Worm (Caenorhabditis elegans): Measurements from ENCODE around the gene srh-177.

srh-177 gene

ce11 chrV:20375236-20375635, 6.2 kb upstream of the srh-177 start, which contains the start of gene ins-35:
Gene ins-35 (plus strand): TSS chrV:20375536.
- TF ChIP-seq F49E8.2 (tag; optimal IDR thresholded peaks at IDR 0.05; ENCODE audit: insufficient read depth) (no peak), K11D2.4 (GFP tag; IDR thresholded peaks at IDR 0.05) (no peak), let-607 (tag; optimal IDR thresholded peaks at IDR 0.05) (no peak), ccch-3 (GFP tag; optimal IDR thresholded peaks at IDR 0.05) (no peak), B0035.1 (tag; optimal IDR thresholded peaks at IDR 0.05) (no peak), F10E7.11 (tag; optimal IDR thresholded peaks at IDR 0.05) (no peak), ztf-22 (GFP tag; optimal IDR thresholded peaks at IDR 0.05) (no peak)

DNA sequence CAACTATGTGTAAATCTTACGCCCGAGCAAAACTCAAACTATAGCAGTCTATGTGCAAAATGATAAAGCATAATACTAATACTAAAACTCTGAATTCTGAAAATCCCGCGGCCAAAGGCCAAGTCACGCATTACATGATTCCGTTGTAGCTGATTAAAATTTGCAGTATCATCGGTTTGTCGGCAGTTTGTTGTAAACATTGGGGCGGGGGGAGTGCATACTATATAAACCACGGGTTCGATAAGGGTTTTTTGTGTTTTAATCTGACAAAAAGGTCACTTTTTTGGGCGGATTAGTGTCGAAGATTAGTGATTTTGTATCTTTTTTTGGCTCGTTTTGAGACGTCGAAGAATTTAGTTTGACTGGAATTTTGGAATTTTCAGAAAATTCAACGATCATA, 5.4 kb upstream of the srh-177 start:
- TF ChIP-seq dox-1 (GFP tag; IDR thresholded peaks at IDR 0.05): no peak
- TF ChIP-seq lin-35 (GFP tag; optimal IDR thresholded peaks at IDR 0.05): no peak
- no peak for TF ChIP-seq rcor-1 (GFP tag; IDR thresholded peaks at IDR 0.05)
- no peak for TF ChIP-seq ztf-22 (GFP tag; optimal IDR thresholded peaks at IDR 0.05)
- peak; percentile 1 for TF ChIP-seq nhr-80 (tag; optimal IDR thresholded peaks at IDR 0.05)
- TF ChIP-seq repo-1 (tag; optimal IDR thresholded peaks at IDR 0.05): no peak
- TF ChIP-seq Y53G8AR.9 (GFP tag; conservative IDR thresholded peaks at IDR 0.05): no peak
- TF ChIP-seq tbx-9 (tag; optimal IDR thresholded peaks at IDR 0.05; ENCODE audit: borderline replicate concordance): no peak
- TF ChIP-seq ztf-6 (GFP tag; IDR thresholded peaks at IDR 0.05): no peak

ce11 chrV:20366839-20367238, 2.2 kb downstream of the srh-177 start, which contains the start of gene K02E2.8:
Gene K02E2.8 (minus strand): TSS chrV:20366939.
- TF ChIP-seq ceh-40 (GFP tag; IDR thresholded peaks at IDR 0.05) (no peak), C17E4.6 (GFP tag; IDR thresholded peaks at IDR 0.05) (no peak), lir-1 (GFP tag; conservative IDR thresholded peaks at IDR 0.05) (no peak), nhr-90 (tag; optimal IDR thresholded peaks at IDR 0.05) (no peak), lin-26 (GFP tag; IDR thresholded peaks at IDR 0.05) (no peak), egl-44 (GFP tag; IDR thresholded peaks at IDR 0.05) (no peak), let-607 (tag; optimal IDR thresholded peaks at IDR 0.05) (no peak), B0261.1 (tag; optimal IDR thresholded peaks at IDR 0.05) (no peak), him-1 (tag; optimal IDR thresholded peaks at IDR 0.05) (no peak), fkh-3 (tag; optimal IDR thresholded peaks at IDR 0.05) (no peak), F55B11.4 (tag; optimal IDR thresholded peaks at IDR 0.05; ENCODE audit: borderline replicate concordance, insufficient read depth) (no peak)

DNA sequence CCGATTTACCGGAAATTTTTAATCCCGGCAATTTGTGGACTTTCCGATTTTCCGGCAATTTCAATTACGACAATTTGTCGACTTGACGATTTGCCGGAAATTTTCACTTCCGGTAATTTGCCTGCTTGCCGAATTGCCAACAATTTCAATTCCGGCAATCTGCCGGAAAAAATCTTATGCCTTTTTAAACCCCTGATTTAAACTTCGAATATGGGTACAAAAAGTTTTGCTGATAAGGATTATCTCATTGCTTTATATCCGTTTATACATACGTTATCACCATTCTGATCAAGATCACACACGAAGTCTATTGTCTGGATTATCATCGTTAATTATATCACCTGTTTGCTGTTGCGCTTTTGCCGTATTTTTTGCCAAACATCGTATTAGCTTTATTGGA, 12.6 kb downstream of the srh-177 start, which contains the start of gene grd-11:
Gene grd-11 (plus strand): TSS at position 301 of the 400 bp plus-strand sequence.
- no peak for TF ChIP-seq atf-7 (tag; optimal IDR thresholded peaks at IDR 0.05)
- TF ChIP-seq Y79H2A.3 (GFP tag; conservative IDR thresholded peaks at IDR 0.05): no peak
- TF ChIP-seq F57C9.4 (tag; optimal IDR thresholded peaks at IDR 0.05): no peak
- TF ChIP-seq T07F8.4 (tag; optimal IDR thresholded peaks at IDR 0.05): no peak

DNA sequence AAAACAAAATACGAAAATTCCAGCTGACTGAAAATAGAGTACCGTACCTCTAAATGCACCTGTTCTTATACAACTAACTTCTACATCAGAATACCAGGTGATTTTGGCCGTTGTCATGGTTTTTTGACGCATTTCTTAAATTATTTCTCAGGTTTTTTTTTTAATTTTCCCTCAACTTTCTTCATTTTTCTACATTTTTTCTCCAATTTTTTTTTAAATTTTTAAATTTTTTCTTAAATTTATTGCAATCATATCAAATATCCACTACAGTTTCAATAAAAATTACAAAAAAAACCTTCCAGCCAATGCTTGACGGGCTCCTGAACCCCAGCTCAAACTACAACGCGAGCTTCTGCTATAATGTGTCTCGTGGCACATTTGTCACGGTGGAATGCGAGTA, 17.9 kb downstream of the srh-177 start, which contains the start of gene K02E2.1:
Gene K02E2.1 (plus strand): TSS at position 301 of the 400 bp plus-strand sequence.
- TF ChIP-seq rpc-1 (optimal IDR thresholded peaks at IDR 0.05): no peak
- no peak for TF ChIP-seq rpc-1 (tag; optimal IDR thresholded peaks at IDR 0.05)

DNA sequence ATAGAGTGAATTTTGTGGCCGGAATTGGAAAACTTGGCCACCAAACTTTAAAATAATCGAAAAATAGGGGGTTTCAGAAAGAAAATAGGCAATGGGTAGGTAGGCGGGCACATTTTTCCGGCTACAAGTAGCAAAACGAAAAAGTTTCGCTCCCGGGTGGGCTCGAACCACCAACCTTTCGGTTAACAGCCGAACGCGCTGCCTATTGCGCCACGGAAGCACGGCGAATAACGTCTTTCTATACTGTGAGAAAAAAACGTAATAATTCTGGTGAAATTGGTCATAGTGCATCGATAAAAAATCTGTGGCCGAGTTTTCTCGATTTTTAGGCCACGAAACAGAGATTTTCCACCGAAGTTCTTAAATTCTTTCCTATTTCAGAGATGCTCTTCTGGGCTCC, 18.7 kb downstream of the srh-177 start:
- TF ChIP-seq lin-35 (GFP tag; optimal IDR thresholded peaks at IDR 0.05): no peak
- no peak for TF ChIP-seq hsf-1 (GFP tag; IDR thresholded peaks at IDR 0.05)
- no peak for TF ChIP-seq bed-2 (GFP tag; IDR thresholded peaks at IDR 0.05)
- TF ChIP-seq lsl-1 (GFP tag; optimal IDR thresholded peaks at IDR 0.05): no peak
- no peak for TF ChIP-seq ztf-28 (GFP tag; IDR thresholded peaks at IDR 0.05)
- no peak for TF ChIP-seq D2030.7 (GFP tag; IDR thresholded peaks at IDR 0.05)
- no peak for TF ChIP-seq B0035.1 (tag; optimal IDR thresholded peaks at IDR 0.05)
- TF ChIP-seq pbrm-1 (GFP tag; IDR thresholded peaks at IDR 0.05): no peak
- no peak for TF ChIP-seq egrh-3 (GFP tag; IDR thresholded peaks at IDR 0.05)
- TF ChIP-seq madf-10 (tag; optimal IDR thresholded peaks at IDR 0.05): no peak
- TF ChIP-seq F39B2.1 (GFP tag; IDR thresholded peaks at IDR 0.05): no peak
- no peak for TF ChIP-seq sdz-38 (tag; optimal IDR thresholded peaks at IDR 0.05)
- peak; percentile 56 for TF ChIP-seq nhr-90 (tag; optimal IDR thresholded peaks at IDR 0.05)
- no peak for TF ChIP-seq F33H1.4 (GFP tag; IDR thresholded peaks at IDR 0.05)
- peak; percentile 59; the same call in 1 of the 2 replicates for TF ChIP-seq lin-26 (GFP tag; IDR thresholded peaks at IDR 0.05)

All from whole organism, young adult.